Worm (Caenorhabditis elegans) whole organism, L2 larva: ENCODE results near the gene fbxa-84.

Experiments used
- C34F6.9 ChIP-seq: fragments of 150-350 bp; optimal IDR thresholded peaks from 2 replicates; lab custom pipeline; 2014; ENCODE audit warnings: missing biosample characterization, missing genetic modification characterization
- F13H6.1 ChIP-seq: sonication (generic microtip); optimal IDR thresholded peaks from 2 replicates; lab custom pipeline; 2016; ENCODE audit warnings: missing genetic modification characterization, missing compliant biosample characterization
- R02D3.7 ChIP-seq: fragments of 150-350 bp; optimal IDR thresholded peaks from 2 replicates; lab custom pipeline; 2014; ENCODE audit warnings: missing biosample characterization, missing genetic modification characterization
- ZK546.5 ChIP-seq: sonication (generic microtip); optimal IDR thresholded peaks from 2 replicates; lab custom pipeline; 2017; ENCODE audit warnings: missing biosample characterization, missing genetic modification characterization
- alr-1 ChIP-seq: fragments of 150-350 bp; optimal IDR thresholded peaks from 2 replicates; lab custom pipeline; 2014; ENCODE audit warnings: missing biosample characterization, missing genetic modification characterization
- aly-2 ChIP-seq: fragments of 150-350 bp; optimal IDR thresholded peaks from 2 replicates; lab custom pipeline; 2014; ENCODE audit warnings: missing biosample characterization, missing genetic modification characterization
- ama-1 ChIP-seq: fragments of 150-350 bp; optimal IDR thresholded peaks from 2 replicates; lab custom pipeline; 2018; ENCODE audit warnings: inconsistent platforms
- blmp-1 ChIP-seq: sonication (generic microtip); optimal IDR thresholded peaks from 2 replicates; lab custom pipeline; 2017; ENCODE audit warnings: missing genetic modification characterization, mild to moderate bottlenecking, missing compliant biosample characterization, antibody characterized with exemption, moderate library complexity; ENCODE audit not compliant: insufficient read depth
- crh-2 ChIP-seq: sonication (generic microtip); optimal IDR thresholded peaks from 2 replicates; lab custom pipeline; 2017; ENCODE audit warnings: missing biosample characterization, missing genetic modification characterization
- fos-1 ChIP-seq: fragments of 150-350 bp; optimal IDR thresholded peaks from 2 replicates; lab custom pipeline; 2014; ENCODE audit warnings: missing biosample characterization, missing genetic modification characterization
- lin-39 ChIP-seq: fragments of 150-350 bp; optimal IDR thresholded peaks from 2 replicates; lab custom pipeline; 2014; ENCODE audit warnings: missing biosample characterization, missing genetic modification reagents, missing genetic modification characterization
- mab-5 ChIP-seq: fragments of 150-350 bp; optimal IDR thresholded peaks from 2 replicates; lab custom pipeline; 2014; ENCODE audit warnings: missing biosample characterization, missing genetic modification characterization
- nhr-10 ChIP-seq: sonication (generic microtip); optimal IDR thresholded peaks from 2 replicates; lab custom pipeline; 2017; ENCODE audit warnings: missing biosample characterization, missing genetic modification characterization
- nhr-11 ChIP-seq: fragments of 150-350 bp; optimal IDR thresholded peaks from 2 replicates; lab custom pipeline; 2014; ENCODE audit warnings: missing biosample characterization, missing genetic modification characterization
- nhr-129 ChIP-seq: fragments of 150-350 bp; optimal IDR thresholded peaks from 2 replicates; lab custom pipeline; 2014; ENCODE audit warnings: missing biosample characterization, missing genetic modification characterization
- nhr-21 ChIP-seq: fragments of 150-350 bp; optimal IDR thresholded peaks from 2 replicates; lab custom pipeline; 2014; ENCODE audit warnings: missing biosample characterization, missing genetic modification characterization
- nhr-237 ChIP-seq: fragments of 150-350 bp; optimal IDR thresholded peaks from 2 replicates; lab custom pipeline; 2014; ENCODE audit warnings: missing biosample characterization, missing genetic modification characterization
- skn-1 ChIP-seq: sonication (generic microtip); optimal IDR thresholded peaks from 2 replicates; lab custom pipeline; 2017; ENCODE audit warnings: missing biosample characterization, missing genetic modification characterization
- sma-3 ChIP-seq: sonication (generic microtip); optimal IDR thresholded peaks from 2 replicates; lab custom pipeline; 2016; ENCODE audit warnings: missing genetic modification reagents, missing genetic modification characterization, missing compliant biosample characterization
- ztf-1 ChIP-seq: fragments of 200-800 bp; sonication (Bioruptor generic); conservative IDR thresholded peaks from 2 replicates; pipeline ENCODE4 v1.3.6; 2022; ENCODE audit warnings: missing genetic modification characterization, missing compliant biosample characterization
- ztf-4 ChIP-seq: fragments of 150-350 bp; optimal IDR thresholded peaks from 2 replicates; lab custom pipeline; 2014; ENCODE audit warnings: missing biosample characterization, missing genetic modification characterization

fbxa-84 gene

DNA sequence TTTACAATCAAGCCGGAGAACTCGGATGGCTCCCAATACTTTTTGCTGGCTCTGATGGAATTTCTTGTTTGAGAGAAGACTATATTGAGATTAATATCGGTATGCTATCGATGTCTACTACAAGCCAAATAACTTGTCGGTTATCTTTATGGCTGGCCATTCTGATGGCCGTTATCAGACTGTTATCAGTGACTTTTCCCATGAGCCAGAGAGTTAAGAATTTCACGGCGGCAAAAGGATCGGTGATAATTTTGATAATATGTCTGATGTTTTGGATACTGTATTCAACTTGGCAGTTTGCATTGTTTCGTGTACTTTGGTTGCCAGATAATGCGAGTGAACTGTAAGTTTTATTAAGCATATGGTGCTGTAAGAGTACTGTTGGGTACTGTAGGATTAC is 44.0 kb downstream of the fbxa-84 start:
- TF ChIP-seq nhr-11 (tag; lab: Kevin White, UChicago) (no peak), lin-39 (tag; lab: Kevin White, UChicago) (no peak), fos-1 (tag; lab: Kevin White, UChicago) (peak; percentile 74), blmp-1 (tag; lab: Kevin White, UChicago) (no peak), nhr-129 (tag; lab: Kevin White, UChicago) (no peak), R02D3.7 (tag; lab: Kevin White, UChicago) (no peak)
- TF ChIP-seq, all 48 proteins: peak for 1

DNA sequence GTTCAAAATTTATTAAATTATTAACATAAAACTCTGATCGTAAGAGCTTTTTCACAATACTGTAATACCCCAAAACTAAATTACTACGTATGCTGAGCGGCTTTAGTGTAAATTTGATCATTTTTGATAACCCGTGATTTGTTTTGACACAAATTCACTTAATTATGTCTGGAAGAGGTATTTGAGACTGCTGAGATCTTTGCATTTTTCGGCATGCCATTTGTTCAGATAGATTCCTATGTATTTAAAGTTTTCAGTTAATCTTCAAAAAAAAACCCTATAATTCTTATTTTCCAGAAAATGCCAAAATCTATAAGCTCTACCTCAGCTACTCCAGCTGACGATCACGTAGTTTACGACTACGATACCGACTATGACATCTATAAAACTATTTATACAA is 48.0 kb downstream of the fbxa-84 start, which contains the start of gene srw-15:
srw-15 (plus strand) TSS at position 301 of the 400 bp plus-strand sequence.
- no peak for TF ChIP-seq nhr-129 (tag; lab: Kevin White, UChicago)
- no peak for TF ChIP-seq crh-2 (tag; lab: Kevin White, UChicago)
- TF ChIP-seq skn-1 (tag; lab: Kevin White, UChicago): no peak
- no peak for TF ChIP-seq mab-5 (tag; lab: Kevin White, UChicago)
- TF ChIP-seq nhr-237: no peak
- no peak for TF ChIP-seq sma-3
- TF ChIP-seq C34F6.9 (tag; lab: Kevin White, UChicago): no peak
- TF ChIP-seq, all 48 proteins: peak for 0

DNA sequence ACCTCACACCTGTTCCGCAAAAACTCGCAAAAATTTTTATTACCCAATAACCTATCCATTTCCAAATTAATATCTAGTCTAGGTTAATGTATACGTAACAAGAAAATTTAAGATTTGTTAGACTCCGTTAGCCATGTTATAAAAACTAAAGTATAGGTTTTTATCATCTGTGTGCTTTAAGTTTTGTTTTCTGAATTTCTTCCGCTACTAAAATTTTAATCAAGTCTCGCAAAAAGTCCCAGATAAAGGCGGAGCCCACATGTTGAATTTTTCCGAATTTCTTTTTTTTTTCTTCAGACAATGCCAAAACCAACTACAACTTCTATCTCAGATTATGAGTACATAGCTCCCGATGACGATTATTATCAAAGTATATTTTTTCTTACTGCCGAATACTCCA is 50.0 kb downstream of the fbxa-84 start, which contains the start of gene srw-13:
srw-13 (plus strand) TSS at position 301 of the 400 bp plus-strand sequence.
- TF ChIP-seq ztf-1 (no peak), aly-2 (tag; lab: Kevin White, UChicago) (no peak), nhr-10 (tag; lab: Kevin White, UChicago) (no peak), ZK546.5 (no peak), ama-1 (lab: Kevin White, UChicago) (no peak), F13H6.1 (no peak), alr-1 (tag; lab: Kevin White, UChicago) (no peak), crh-2 (tag; lab: Kevin White, UChicago) (no peak), nhr-129 (tag; lab: Kevin White, UChicago) (no peak), ztf-4 (tag; lab: Kevin White, UChicago) (no peak), nhr-21 (no peak)
